Worm (Caenorhabditis elegans): ENCODE results near the gene srh-72.

The srh-72 gene

ce11 chrII:1608915-1609314, 31.5 kb downstream of the srh-72 start:
- no peak for TF ChIP-seq hsf-1 (GFP tag; IDR thresholded peaks at IDR 0.05)
- TF ChIP-seq Y67H2A.10 (GFP tag; conservative IDR thresholded peaks at IDR 0.05), result no peak
- no peak for TF ChIP-seq somi-1 (GFP tag; optimal IDR thresholded peaks at IDR 0.05)
- TF ChIP-seq cebp-1 (GFP tag; IDR thresholded peaks at IDR 0.05), result no peak
- TF ChIP-seq cebp-1 (tag; optimal IDR thresholded peaks at IDR 0.05), result peak; percentile 83
- no peak for TF ChIP-seq lin-40 (tag; optimal IDR thresholded peaks at IDR 0.05)
- TF ChIP-seq nhr-80 (tag; optimal IDR thresholded peaks at IDR 0.05), result peak; percentile 47

- no peak for TF ChIP-seq nhr-120 (GFP tag; IDR thresholded peaks at IDR 0.05)
- TF ChIP-seq snpc-4 (GFP tag; optimal IDR thresholded peaks at IDR 0.05), result no peak
- TF ChIP-seq snpc-4 (tag; optimal IDR thresholded peaks at IDR 0.05), result no peak
- peak; percentile 40 for TF ChIP-seq nhr-80 (tag; optimal IDR thresholded peaks at IDR 0.05)
- TF ChIP-seq egrh-3 (GFP tag; IDR thresholded peaks at IDR 0.05), result no peak
- TF ChIP-seq ztf-6 (GFP tag; IDR thresholded peaks at IDR 0.05), result no peak
- TF ChIP-seq ztf-3 (GFP tag; optimal IDR thresholded peaks at IDR 0.05), result no peak
These were observed 32.8 kb downstream of the srh-72 start for ce11 chrII:1607575-1607974.

ce11 chrII:1606079-1606478, 34.3 kb downstream of the srh-72 start, which contains the start of gene bath-33:
TSS of gene bath-33 (minus strand) at chrII:1606179.
- no peak for TF ChIP-seq nhr-120 (GFP tag; IDR thresholded peaks at IDR 0.05)

ce11 chrII:1605010-1605409, 35.4 kb downstream of the srh-72 start:
- TF ChIP-seq ama-1 (optimal IDR thresholded peaks at IDR 0.05) (no peak), ama-1 (GFP tag; optimal IDR thresholded peaks at IDR 0.05) (no peak), rpc-1 (optimal IDR thresholded peaks at IDR 0.05) (no peak), rpc-1 (tag; optimal IDR thresholded peaks at IDR 0.05) (no peak), ceh-91 (GFP tag; IDR thresholded peaks at IDR 0.05) (no peak), lir-1 (GFP tag; conservative IDR thresholded peaks at IDR 0.05) (no peak), lin-35 (GFP tag; optimal IDR thresholded peaks at IDR 0.05) (no peak), dpl-1 (GFP tag; optimal IDR thresholded peaks at IDR 0.05) (no peak), nhr-27 (tag; optimal IDR thresholded peaks at IDR 0.05) (no peak), chd-7 (tag; optimal IDR thresholded peaks at IDR 0.05) (no peak)

- TF ChIP-seq K12H6.12 (tag; optimal IDR thresholded peaks at IDR 0.05) (no peak), dpff-1 (tag; optimal IDR thresholded peaks at IDR 0.05) (no peak), zfh-2 (GFP tag; conservative IDR thresholded peaks at IDR 0.05) (peak; percentile 69), Y67H2A.10 (GFP tag; conservative IDR thresholded peaks at IDR 0.05) (no peak), mcd-1 (GFP tag; IDR thresholded peaks at IDR 0.05) (no peak), Y53F4B.3 (GFP tag; IDR thresholded peaks at IDR 0.05) (no peak), zim-3 (tag; optimal IDR thresholded peaks at IDR 0.05) (no peak), sdz-38 (tag; optimal IDR thresholded peaks at IDR 0.05) (no peak), chd-7 (tag; optimal IDR thresholded peaks at IDR 0.05) (no peak), egrh-3 (GFP tag; IDR thresholded peaks at IDR 0.05) (peak; percentile 50; the same call in 1 of the 2 replicates), let-526 (GFP tag; IDR thresholded peaks at IDR 0.05) (no peak), cebp-1 (GFP tag; IDR thresholded peaks at IDR 0.05) (no peak), cebp-1 (tag; optimal IDR thresholded peaks at IDR 0.05) (no peak), C17E4.6 (GFP tag; IDR thresholded peaks at IDR 0.05) (no peak), bed-2 (GFP tag; IDR thresholded peaks at IDR 0.05) (no peak), F49E8.2 (tag; optimal IDR thresholded peaks at IDR 0.05; ENCODE audit: insufficient read depth) (no peak), nhr-179 (tag; optimal IDR thresholded peaks at IDR 0.05) (no peak)
These were observed 37.3 kb downstream of the srh-72 start for ce11 chrII:1603049-1603448.

Measured in whole organism, young adult.